Worm (Caenorhabditis elegans): Measurements from ENCODE around the gene Y62F5A.12.

ce11 chrII:11521300-11521699 is 13.0 kb downstream of the Y62F5A.12 start, which contains the start of gene Y62F5A.10:
- no peak for TF ChIP-seq nhr-237 (tag; optimal IDR thresholded peaks at IDR 0.05)
- TF ChIP-seq lin-13 (GFP tag; optimal IDR thresholded peaks at IDR 0.05), result no peak
- no peak for TF ChIP-seq snpc-4 (tag; optimal IDR thresholded peaks at IDR 0.05)
- no peak for TF ChIP-seq F16B12.6 (tag; optimal IDR thresholded peaks at IDR 0.05)
- no peak for TF ChIP-seq egl-27 (tag; optimal IDR thresholded peaks at IDR 0.05)
- TF ChIP-seq fkh-10 (GFP tag; optimal IDR thresholded peaks at IDR 0.05), result no peak

Data from whole organism, L1 larva.